Fruit fly (Drosophila melanogaster) whole organism, prepupa: ENCODE data around the gene Cpr66D.

Experiments used
- Blimp-1 ChIP-seq: fragments of 200-800 bp; sonication (Bioruptor generic); optimal IDR thresholded peaks from 3 replicates; lab custom pipeline; 2017; ENCODE audit warnings: missing biosample characterization, missing genetic modification characterization, mild to moderate bottlenecking, moderate library complexity, missing genetic modification reagents
- CG10631 ChIP-seq: fragments of 200-800 bp; sonication (Bioruptor generic); optimal IDR thresholded peaks from 2 replicates; lab custom pipeline; 2016; ENCODE audit warnings: missing biosample characterization, missing genetic modification characterization
- CG10669 ChIP-seq: fragments of 200-800 bp; sonication (Bioruptor generic); optimal IDR thresholded peaks from 3 replicates; lab custom pipeline; 2018; ENCODE audit warnings: missing biosample characterization, mild to moderate bottlenecking, missing genetic modification characterization, moderate library complexity
- CG11762 ChIP-seq: fragments of 200-800 bp; sonication (Bioruptor generic); optimal IDR thresholded peaks from 3 replicates; lab custom pipeline; 2016; ENCODE audit warnings: missing biosample characterization, missing genetic modification characterization; ENCODE audit not compliant: insufficient read depth
- CG15336 ChIP-seq: fragments of 200-800 bp; sonication (Bioruptor generic); IDR thresholded peaks from 2 replicates; pipeline ENCODE4 v1.3.6; 2022; ENCODE audit warnings: missing biosample characterization, missing genetic modification characterization
- CG31627 ChIP-seq: fragments of 200-800 bp; sonication (Bioruptor generic); optimal IDR thresholded peaks from 3 replicates; lab custom pipeline; 2016; ENCODE audit warnings: missing biosample characterization, missing genetic modification characterization
- CG6276 ChIP-seq: fragments of 200-800 bp; sonication (Bioruptor generic); optimal IDR thresholded peaks from 2 replicates; lab custom pipeline; 2017; ENCODE audit warnings: missing biosample characterization, mild to moderate bottlenecking, missing genetic modification characterization
- CG6854 ChIP-seq: fragments of 200-800 bp; sonication (Bioruptor generic); optimal IDR thresholded peaks from 2 replicates; lab custom pipeline; 2017; ENCODE audit warnings: missing biosample characterization, mild to moderate bottlenecking, missing genetic modification characterization
- CG7368 ChIP-seq: fragments of 200-800 bp; sonication (Bioruptor generic); optimal IDR thresholded peaks from 3 replicates; lab custom pipeline; 2016; ENCODE audit warnings: missing biosample characterization, missing genetic modification characterization
- CG8119 ChIP-seq: fragments of 200-800 bp; sonication (Bioruptor generic); IDR thresholded peaks from 3 replicates; pipeline ENCODE4 v1.3.6; 2022; ENCODE audit warnings: missing biosample characterization, missing genetic modification characterization
- CG8319 ChIP-seq: fragments of 200-800 bp; sonication (Bioruptor generic); optimal IDR thresholded peaks from 3 replicates; lab custom pipeline; 2016; ENCODE audit warnings: missing biosample characterization, missing genetic modification characterization
- CG8632 ChIP-seq: fragments of 200-800 bp; sonication (Bioruptor generic); optimal IDR thresholded peaks from 3 replicates; lab custom pipeline; 2016; ENCODE audit warnings: missing biosample characterization, missing genetic modification characterization
- Eip78C ChIP-seq: fragments of 200-800 bp; sonication (Bioruptor generic); peaks from one replicate; lab custom pipeline; 2016; ENCODE audit warnings: missing biosample characterization, missing genetic modification characterization
- Eip93F ChIP-seq: fragments of 200-800 bp; sonication (Bioruptor generic); optimal IDR thresholded peaks from 2 replicates; lab custom pipeline; 2016; ENCODE audit warnings: missing biosample characterization, mild to moderate bottlenecking, missing genetic modification characterization
- Ets21C ChIP-seq: fragments of 200-800 bp; sonication (Bioruptor generic); optimal IDR thresholded peaks from 3 replicates; lab custom pipeline; 2016; ENCODE audit warnings: missing biosample characterization, missing genetic modification characterization
- Ets96B ChIP-seq: fragments of 200-800 bp; optimal IDR thresholded peaks from 2 replicates; lab custom pipeline; 2019; ENCODE audit warnings: missing biosample characterization, mild to moderate bottlenecking, missing genetic modification characterization, moderate library complexity
- Hr38 ChIP-seq: sonication (Bioruptor generic); optimal IDR thresholded peaks from 2 replicates; lab custom pipeline; 2016; ENCODE audit warnings: missing biosample characterization, missing genetic modification characterization
- Hr39 ChIP-seq: fragments of 200-800 bp; sonication (Bioruptor generic); optimal IDR thresholded peaks from 2 replicates; lab custom pipeline; 2016; ENCODE audit warnings: missing biosample characterization, missing genetic modification characterization
- Lpt ChIP-seq: fragments of 200-800 bp; sonication (Bioruptor generic); optimal IDR thresholded peaks from 3 replicates; lab custom pipeline; 2016; ENCODE audit warnings: missing biosample characterization, missing genetic modification characterization
- Met ChIP-seq: fragments of 200-800 bp; sonication (Bioruptor generic); optimal IDR thresholded peaks from 3 replicates; lab custom pipeline; 2016; ENCODE audit warnings: missing biosample characterization, missing genetic modification characterization
- OdsH ChIP-seq: fragments of 200-800 bp; sonication (Bioruptor generic); optimal IDR thresholded peaks from 3 replicates; lab custom pipeline; 2016; ENCODE audit warnings: missing biosample characterization, missing genetic modification characterization
- Sox102F ChIP-seq: fragments of 200-800 bp; sonication (Bioruptor generic); optimal IDR thresholded peaks from 2 replicates; lab custom pipeline; 2016; ENCODE audit warnings: missing biosample characterization, mild to moderate bottlenecking, missing genetic modification characterization
- Sox14 ChIP-seq: fragments of 200-800 bp; sonication (Bioruptor generic); optimal IDR thresholded peaks from 3 replicates; lab custom pipeline; 2016; ENCODE audit warnings: missing biosample characterization, missing genetic modification characterization
- acj6 ChIP-seq: fragments of 200-800 bp; sonication (Bioruptor generic); optimal IDR thresholded peaks from 3 replicates; lab custom pipeline; 2016; ENCODE audit warnings: missing biosample characterization, missing genetic modification characterization
- dac ChIP-seq: fragments of 200-800 bp; sonication (Bioruptor generic); optimal IDR thresholded peaks from 2 replicates; lab custom pipeline; 2017; ENCODE audit warnings: missing biosample characterization, mild to moderate bottlenecking, missing genetic modification characterization
- esn ChIP-seq: fragments of 200-800 bp; sonication (Bioruptor generic); optimal IDR thresholded peaks from 2 replicates; lab custom pipeline; 2016; ENCODE audit warnings: missing biosample characterization, mild to moderate bottlenecking, missing genetic modification characterization, moderate library complexity
- fd59A ChIP-seq: fragments of 200-800 bp; sonication (Bioruptor generic); optimal IDR thresholded peaks from 2 replicates; lab custom pipeline; 2017; ENCODE audit warnings: missing biosample characterization, mild to moderate bottlenecking, missing genetic modification characterization, missing genetic modification reagents
- fkh ChIP-seq: fragments of 200-800 bp; sonication (Bioruptor generic); optimal IDR thresholded peaks from 3 replicates; lab custom pipeline; 2017; ENCODE audit warnings: missing biosample characterization, mild to moderate bottlenecking, missing genetic modification characterization, moderate library complexity
- ss ChIP-seq, 2 experiments: fragments of 200-800 bp; sonication (Bioruptor generic); optimal IDR thresholded peaks; 2 replicates in 1 of 2; 3 replicates in 1 of 2; lab custom pipeline; 2017 to 2018; ENCODE audit warnings: mild to moderate bottlenecking in 2 of 2, missing biosample characterization in 2 of 2, missing genetic modification characterization in 2 of 2, moderate library complexity in 1 of 2
- svp ChIP-seq: fragments of 200-800 bp; sonication (Bioruptor generic); peaks from one replicate; lab custom pipeline; 2016; ENCODE audit warnings: missing biosample characterization, missing genetic modification characterization
- topi ChIP-seq: fragments of 200-800 bp; sonication (Bioruptor generic); optimal IDR thresholded peaks from 3 replicates; lab custom pipeline; 2016; ENCODE audit warnings: missing biosample characterization, missing genetic modification characterization
- vri ChIP-seq: fragments of 200-800 bp; sonication (Bioruptor generic); optimal IDR thresholded peaks from 3 replicates; lab custom pipeline; 2016; ENCODE audit warnings: missing biosample characterization, mild to moderate bottlenecking, missing genetic modification characterization

The Cpr66D gene

dm6 chr3L:8684419-8685081, 44.3 kb downstream of the Cpr66D start (continued):
- TF ChIP-seq Hr39 (GFP tag; lab: Kevin White, UChicago) (peak; percentile 56), ss (GFP tag; optimal IDR thresholded peaks at IDR 0.05; lab: Kevin White, UChicago) (no peak), Blimp-1 (GFP tag; lab: Kevin White, UChicago) (no peak), CG7368 (GFP tag; lab: Kevin White, UChicago) (no peak), OdsH (GFP tag; lab: Kevin White, UChicago) (peak; percentile 12), Ets21C (peak; percentile 23), Hr38 (GFP tag; lab: Kevin White, UChicago) (no peak), Sox14 (GFP tag; lab: Kevin White, UChicago) (peak; percentile 37), CG8119 (GFP tag; lab: Robert Waterston, UW) (no peak), Met (GFP tag; lab: Kevin White, UChicago) (peak; percentile 60), CG8319 (no peak), CG11762 (GFP tag; lab: Kevin White, UChicago) (no peak), dac (GFP tag; lab: Kevin White, UChicago) (no peak), fkh (GFP tag; lab: Kevin White, UChicago) (peak; percentile 86)
- TF ChIP-seq, all 60 proteins: peak for 29

dm6 chr3L:8686646-8687045, 46.4 kb downstream of the Cpr66D start:
- TF ChIP-seq Hr39 (GFP tag; lab: Kevin White, UChicago), result no peak
- TF ChIP-seq fd59A (GFP tag; lab: Kevin White, UChicago), result no peak
- TF ChIP-seq Ets96B (tag; lab: Kevin White, UChicago), result no peak

dm6 chr3L:8688694-8689291, 48.6 kb downstream of the Cpr66D start:
- TF ChIP-seq svp (GFP tag; lab: Kevin White, UChicago) (peak; percentile 87), CG7368 (GFP tag; lab: Kevin White, UChicago) (no peak), CG11762 (GFP tag; lab: Kevin White, UChicago) (no peak), Eip78C (GFP tag; lab: Kevin White, UChicago) (peak; percentile 67), CG31627 (GFP tag; lab: Kevin White, UChicago) (no peak), topi (GFP tag; lab: Kevin White, UChicago) (no peak), CG15336 (no peak), CG8632 (peak; percentile 13), Sox102F (GFP tag; lab: Kevin White, UChicago) (peak; percentile 20), Eip93F (GFP tag; lab: Kevin White, UChicago) (no peak), CG10631 (no peak), CG10669 (GFP tag; lab: Kevin White, UChicago) (no peak), vri (GFP tag; lab: Kevin White, UChicago) (peak; percentile 68), fkh (GFP tag; lab: Kevin White, UChicago) (peak; percentile 39), ss (GFP tag; optimal IDR thresholded peaks at IDR 0.05; lab: Kevin White, UChicago) (peak in 1 of 2 experiments; percentile 16), esn (peak; percentile 9), Met (GFP tag; lab: Kevin White, UChicago) (no peak), CG6854 (GFP tag; lab: Kevin White, UChicago) (peak; percentile 0), Sox14 (GFP tag; lab: Kevin White, UChicago) (no peak)

dm6 chr3L:8689675-8690074, 49.4 kb downstream of the Cpr66D start:
- TF ChIP-seq dac (GFP tag; lab: Kevin White, UChicago) (no peak), Ets21C (no peak), CG15336 (no peak), CG6276 (GFP tag; lab: Kevin White, UChicago) (no peak), Blimp-1 (GFP tag; lab: Kevin White, UChicago) (no peak), Eip78C (GFP tag; lab: Kevin White, UChicago) (peak; percentile 43), topi (GFP tag; lab: Kevin White, UChicago) (no peak), CG8119 (GFP tag; lab: Robert Waterston, UW) (no peak), Lpt (GFP tag; lab: Kevin White, UChicago) (no peak), acj6 (GFP tag; lab: Kevin White, UChicago) (no peak), fkh (GFP tag; lab: Kevin White, UChicago) (peak; percentile 96), svp (GFP tag; lab: Kevin White, UChicago) (peak; percentile 11)
